Worm (Caenorhabditis elegans) whole organism, early embryonic: ENCODE results near the gene clec-37.

Experiments used
- aly-1 ChIP-seq: sonication (generic microtip); optimal IDR thresholded peaks from 2 replicates; lab custom pipeline; 2016; ENCODE audit warnings: missing genetic modification characterization, missing compliant biosample characterization
- ama-1 ChIP-seq: fragments of 150-350 bp; optimal IDR thresholded peaks from 2 replicates; lab custom pipeline; 2014
- ceh-13 ChIP-seq: fragments of 200-800 bp; sonication (Bioruptor generic); optimal IDR thresholded peaks from 2 replicates; lab custom pipeline; 2018; ENCODE audit warnings: mild to moderate bottlenecking, missing genetic modification characterization, missing compliant biosample characterization
- ceh-36 ChIP-seq: sonication (generic microtip); optimal IDR thresholded peaks from 2 replicates; lab custom pipeline; 2016; ENCODE audit warnings: missing genetic modification characterization, inconsistent platforms, missing compliant biosample characterization
- ets-7 ChIP-seq: sonication (generic microtip); optimal IDR thresholded peaks from 2 replicates; lab custom pipeline; 2016; ENCODE audit warnings: missing genotype, missing genetic modification characterization, missing compliant biosample characterization
- flt-1 ChIP-seq: fragments of 200-800 bp; sonication (Bioruptor generic); IDR thresholded peaks from 2 replicates; pipeline ENCODE4 v1.3.6; 2022; ENCODE audit warnings: missing genetic modification characterization, missing compliant biosample characterization
- hmbx-1 ChIP-seq: sonication (generic microtip); optimal IDR thresholded peaks from 2 replicates; lab custom pipeline; 2016; ENCODE audit warnings: mild to moderate bottlenecking, missing genetic modification characterization, missing compliant biosample characterization
- scrt-1 ChIP-seq: fragments of 200-800 bp; sonication (Bioruptor generic); IDR thresholded peaks from 2 replicates; pipeline ENCODE4 v1.3.6; 2022; ENCODE audit warnings: missing genetic modification characterization, missing compliant biosample characterization
- tbx-37 ChIP-seq: fragments of 200-800 bp; sonication (Bioruptor generic); conservative IDR thresholded peaks from 2 replicates; pipeline ENCODE4 v1.3.6; 2022; ENCODE audit warnings: missing genetic modification reagents, missing genetic modification characterization, missing compliant biosample characterization

ce11 chrV:16832865-16833264 is 19.0 kb downstream of the clec-37 start, which contains the start of gene phy-3:
- TF ChIP-seq ama-1 (lab: Kevin White, UChicago) (no peak), aly-1 (tag; lab: Kevin White, UChicago) (no peak), ets-7 (tag; lab: Kevin White, UChicago) (no peak), ceh-36 (tag; lab: Kevin White, UChicago) (no peak), scrt-1 (GFP tag; lab: Robert Waterston, UW) (no peak), ceh-13 (GFP tag; lab: Kevin White, UChicago) (no peak), tbx-37 (GFP tag; lab: Robert Waterston, UW) (no peak), hmbx-1 (tag; lab: Kevin White, UChicago) (no peak), flt-1 (GFP tag; lab: Robert Waterston, UW) (no peak)
